Fruit fly (Drosophila melanogaster) S2 (cell line): Measurements from ENCODE around the gene Gr10b.

ENCODE experiments used
- CG8478 ChIP-seq: fragments of >200 bp; optimal IDR thresholded peaks from 2 replicates; lab custom pipeline; 2018
- CTCF ChIP-seq, 2 experiments: fragments of >200 bp; optimal IDR thresholded peaks; 2 replicates each; lab custom pipeline; 2018

The Gr10b gene

DNA sequence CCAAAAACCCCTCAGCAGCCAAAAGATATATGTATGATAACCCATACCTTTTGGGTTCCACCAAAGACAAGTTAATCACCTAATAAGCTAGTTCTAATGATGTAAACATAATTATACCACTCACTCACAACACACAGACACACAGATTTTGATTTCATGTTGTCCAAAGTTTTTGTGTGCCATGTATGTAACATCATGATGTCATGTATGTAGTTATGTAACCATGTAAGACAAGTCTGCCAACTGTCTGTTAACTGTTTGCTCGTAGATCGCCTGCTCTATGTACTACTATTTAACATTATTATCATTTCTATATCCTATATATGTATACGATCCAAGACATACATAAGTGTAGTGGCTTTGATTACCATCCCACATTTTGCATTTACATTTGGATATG, 8.7 kb downstream of the Gr10b start:
- TF ChIP-seq CG8478 (lab: Kevin White, UChicago) (no peak), CTCF (optimal IDR thresholded peaks at IDR 0.05; lab: Kevin White, UChicago) (no peak)

DNA sequence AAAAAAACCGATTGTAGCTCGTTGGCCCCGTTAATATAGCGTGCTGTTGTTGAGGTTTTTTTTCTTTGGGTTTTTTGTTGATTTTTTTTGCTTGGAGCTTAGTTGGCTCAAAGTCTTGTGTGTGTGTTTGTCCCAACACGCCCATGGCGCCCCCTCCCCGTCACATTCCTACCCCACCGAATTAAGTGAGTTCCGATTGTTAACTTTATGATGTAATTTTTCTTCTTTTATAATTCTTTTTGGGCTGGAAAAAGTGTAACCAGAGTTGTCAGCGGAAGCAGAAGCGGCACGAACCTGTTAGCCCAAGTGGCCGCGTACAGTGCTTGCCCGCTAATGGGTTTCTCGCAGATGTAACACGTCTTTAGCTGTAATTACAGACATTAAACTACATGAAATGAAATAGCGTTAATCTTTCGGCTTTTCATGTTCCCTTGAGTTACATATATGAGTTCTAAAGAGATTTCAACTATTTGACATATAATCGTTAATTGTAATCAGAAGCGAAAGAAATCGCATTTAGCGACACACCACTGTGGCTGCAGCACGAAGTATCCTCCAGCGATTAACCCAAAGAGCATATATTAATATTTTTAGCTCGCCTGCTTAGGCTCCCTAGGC, 19.9 kb downstream of the Gr10b start:
- TF ChIP-seq CTCF (optimal IDR thresholded peaks at IDR 0.05; lab: Kevin White, UChicago) (no peak), CG8478 (lab: Kevin White, UChicago) (no peak)

DNA sequence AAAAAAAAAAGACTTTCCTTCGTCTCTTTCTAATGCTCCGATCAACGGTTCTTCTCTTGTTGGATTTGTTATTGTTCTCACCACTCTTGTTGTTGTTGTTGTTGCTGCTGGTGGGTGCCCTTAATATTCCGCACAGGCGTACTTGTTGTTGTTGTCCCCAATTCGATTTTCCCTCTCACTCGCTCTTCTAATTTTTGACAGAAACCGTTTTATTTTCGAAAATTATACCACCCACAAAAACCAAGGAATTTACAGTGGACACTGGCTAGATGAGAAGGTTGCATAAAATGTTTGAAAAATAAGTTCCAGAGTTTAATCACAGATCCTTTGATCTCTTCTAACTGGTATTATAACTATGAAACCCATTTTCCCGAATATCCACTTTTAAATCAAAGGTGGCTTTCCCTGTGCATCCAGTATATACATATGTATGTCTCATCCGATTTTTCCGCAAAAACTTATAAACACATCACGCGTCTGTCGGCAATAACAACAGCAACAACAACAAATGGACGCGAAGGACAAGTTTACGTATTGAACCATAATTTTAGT, 21.6 kb downstream of the Gr10b start:
- TF ChIP-seq CG8478 (lab: Kevin White, UChicago), result no peak
- no peak for TF ChIP-seq CTCF (optimal IDR thresholded peaks at IDR 0.05; lab: Kevin White, UChicago)

DNA sequence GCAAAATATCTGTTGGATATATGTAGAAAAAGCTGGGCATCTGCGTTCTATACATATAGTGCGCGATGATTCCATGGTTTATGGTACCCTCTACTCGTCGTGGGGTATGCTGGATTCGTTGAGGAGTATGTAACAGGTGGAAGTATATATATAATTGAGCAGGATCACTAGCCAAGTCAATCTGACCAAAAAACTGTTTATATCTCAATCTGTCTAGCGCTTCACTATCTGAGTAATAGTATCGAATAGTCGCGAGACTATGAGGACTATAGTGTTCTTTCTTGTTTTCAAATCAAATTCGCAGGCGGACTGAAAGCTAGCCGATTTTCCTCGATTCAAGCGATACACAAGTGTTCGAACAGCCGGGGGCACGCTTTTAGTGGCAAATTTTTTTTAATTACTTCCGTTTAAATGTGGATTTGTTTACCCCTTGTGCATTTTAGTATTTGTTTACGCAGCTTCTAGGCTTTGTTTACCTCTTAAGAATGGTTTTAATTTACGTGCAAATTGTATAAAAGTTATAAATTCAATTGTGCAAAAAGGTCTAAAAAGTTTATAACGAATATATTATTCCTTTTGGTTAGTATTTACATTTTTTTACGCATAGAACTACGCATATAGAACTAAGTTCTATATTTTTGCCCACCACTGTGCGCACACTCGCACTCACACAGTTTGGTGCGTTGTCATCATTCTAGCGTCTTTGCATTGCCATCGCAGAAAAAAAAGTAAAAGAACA, 22.2 kb downstream of the Gr10b start:
- TF ChIP-seq CTCF (optimal IDR thresholded peaks at IDR 0.05; lab: Kevin White, UChicago), result no peak
- TF ChIP-seq CG8478 (lab: Kevin White, UChicago), result no peak

DNA sequence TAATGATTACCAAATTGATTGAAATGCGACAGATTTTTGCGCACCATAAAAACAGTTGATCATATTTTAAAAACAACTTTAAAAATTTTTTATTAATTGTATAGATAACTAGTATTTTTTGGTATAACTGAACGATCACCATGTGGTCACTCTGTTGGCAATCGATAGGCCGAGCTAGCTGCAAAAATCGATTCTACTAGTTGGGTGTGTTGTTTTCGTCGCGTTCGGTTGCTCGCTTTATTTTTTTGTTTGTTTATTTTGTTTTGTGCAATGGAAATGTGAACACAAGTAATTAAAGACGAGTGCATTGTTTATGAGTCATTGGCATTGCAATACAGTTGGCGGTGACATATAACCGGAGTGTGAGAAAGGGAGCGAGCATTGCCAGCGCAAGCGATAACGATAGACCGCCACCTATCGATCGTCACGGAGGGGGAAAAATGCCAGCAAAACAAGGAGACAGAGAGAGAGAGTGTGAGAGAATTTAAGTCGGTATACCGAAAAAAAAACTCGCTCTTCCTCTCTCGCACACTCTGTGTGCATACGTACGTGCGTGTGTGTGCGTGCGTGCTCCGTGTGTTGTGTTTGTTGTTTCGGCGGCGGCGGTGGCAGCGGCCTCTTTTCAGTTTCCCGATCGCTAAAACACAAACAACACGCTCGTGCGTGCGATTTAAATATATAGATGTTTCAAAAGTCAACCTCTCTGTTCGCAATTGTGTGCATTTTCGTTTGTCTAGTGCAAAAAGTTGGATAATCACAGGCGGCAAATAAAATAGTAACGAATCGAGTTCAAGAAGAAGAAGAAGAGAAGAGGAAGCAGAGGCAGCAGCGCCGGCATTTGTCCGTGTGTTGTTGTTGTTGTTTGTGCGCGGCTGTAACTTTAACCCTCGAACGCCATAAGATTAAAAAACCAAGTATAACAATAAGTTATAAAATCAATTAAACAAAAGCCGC, 23.2 kb downstream of the Gr10b start:
- TF ChIP-seq CTCF (optimal IDR thresholded peaks at IDR 0.05; lab: Kevin White, UChicago) (no peak), CG8478 (lab: Kevin White, UChicago) (no peak)

DNA sequence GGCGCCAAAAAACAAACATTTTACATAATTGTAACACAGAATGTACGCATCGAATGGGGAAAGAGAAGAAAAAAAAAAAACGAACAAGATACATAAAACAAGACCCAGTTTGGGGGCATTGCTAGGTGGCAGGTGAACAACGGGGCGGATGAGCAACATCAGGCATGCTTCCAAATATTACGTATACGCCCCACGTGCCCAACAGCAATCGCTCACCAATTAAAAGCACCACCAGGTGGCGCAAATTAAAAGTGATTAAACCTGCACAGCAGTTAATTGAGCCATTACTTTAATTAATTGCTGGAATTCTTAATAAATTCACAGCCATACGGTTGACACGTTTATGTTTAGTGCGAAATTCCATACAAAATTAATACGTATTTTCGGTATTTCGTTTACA, 27.5 kb downstream of the Gr10b start:
- TF ChIP-seq CTCF (optimal IDR thresholded peaks at IDR 0.05; lab: Kevin White, UChicago) (no peak), CG8478 (lab: Kevin White, UChicago) (no peak)

DNA sequence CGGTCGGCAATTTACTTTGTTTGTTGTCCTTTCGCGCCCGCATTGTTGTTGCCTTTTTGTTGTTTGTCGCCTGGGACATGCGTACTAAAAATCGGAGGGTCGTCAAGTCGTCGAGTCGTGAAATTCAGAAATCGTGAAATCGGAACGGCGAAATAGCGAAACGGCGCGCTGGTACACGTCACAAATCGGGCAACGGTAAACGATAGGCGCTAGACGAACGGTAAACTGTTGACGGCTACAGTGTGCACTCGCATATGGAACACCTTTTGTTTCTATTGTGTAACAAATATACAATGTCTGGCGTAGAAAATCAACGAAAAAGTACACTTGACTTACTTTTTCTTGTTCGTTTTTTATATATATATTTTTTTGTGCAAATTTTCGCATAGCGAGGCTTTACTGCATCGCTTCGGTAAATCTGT, 29.0 kb downstream of the Gr10b start:
- TF ChIP-seq CG8478 (lab: Kevin White, UChicago) (no peak), CTCF (optimal IDR thresholded peaks at IDR 0.05; lab: Kevin White, UChicago) (no peak)

DNA sequence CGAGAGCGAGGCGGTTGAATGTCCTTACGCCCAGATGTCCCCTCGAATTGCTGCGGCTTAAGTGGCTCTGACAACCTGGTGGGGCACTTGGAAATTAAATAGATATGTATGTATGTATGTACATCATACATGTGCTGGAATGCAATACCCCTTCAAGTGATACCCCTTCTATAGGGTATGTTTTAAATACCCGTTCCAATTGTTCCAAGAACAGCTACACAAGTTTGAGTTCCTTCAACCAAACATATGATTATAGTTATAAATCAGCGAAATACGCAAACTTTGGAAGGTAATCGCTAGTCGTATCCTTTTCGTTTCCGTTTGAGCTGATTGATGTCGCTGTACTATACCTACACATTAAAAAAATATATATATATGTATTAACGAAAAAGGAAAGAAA, 29.5 kb downstream of the Gr10b start:
- TF ChIP-seq CG8478 (lab: Kevin White, UChicago) (no peak), CTCF (optimal IDR thresholded peaks at IDR 0.05; lab: Kevin White, UChicago) (no peak)

DNA sequence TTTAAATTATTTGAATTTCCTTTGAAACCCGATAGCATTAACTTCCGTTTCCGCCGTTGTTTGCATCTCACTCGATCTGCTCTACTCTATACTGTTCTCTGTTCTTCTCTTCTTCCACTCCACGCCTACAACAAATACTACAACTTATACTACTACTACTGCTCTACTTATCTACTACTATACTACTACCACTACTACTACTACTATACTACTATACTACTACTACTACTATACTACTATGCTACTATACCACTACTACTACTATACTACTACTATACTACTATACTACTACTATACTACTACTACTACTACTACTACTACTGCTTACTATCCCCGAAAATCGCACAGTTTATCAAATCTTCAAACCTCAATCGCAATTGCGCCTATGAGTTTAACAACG, 30.4 kb downstream of the Gr10b start:
- no peak for TF ChIP-seq CG8478 (lab: Kevin White, UChicago)
- TF ChIP-seq CTCF (optimal IDR thresholded peaks at IDR 0.05; lab: Kevin White, UChicago), result no peak

DNA sequence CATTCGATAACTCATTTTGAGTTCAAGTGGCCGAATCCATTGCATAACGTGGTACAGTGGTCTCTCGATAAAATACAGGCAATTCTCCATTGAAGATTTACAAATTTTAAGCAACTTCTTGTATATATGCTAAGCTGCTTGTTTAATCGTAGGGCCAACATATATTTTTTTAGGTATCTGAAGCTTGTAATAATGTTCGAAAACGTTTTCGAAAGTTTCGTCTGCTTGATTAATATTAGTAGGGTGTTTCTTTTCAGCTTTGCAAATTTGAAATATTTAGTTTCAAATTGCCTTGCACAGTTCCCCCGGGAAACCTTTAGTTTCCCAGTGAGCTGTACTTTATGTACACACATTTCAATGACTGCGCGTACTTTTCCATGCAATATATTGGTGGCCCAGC, 33.2 kb downstream of the Gr10b start:
- no peak for TF ChIP-seq CG8478 (lab: Kevin White, UChicago)
- TF ChIP-seq CTCF (optimal IDR thresholded peaks at IDR 0.05; lab: Kevin White, UChicago), result no peak

DNA sequence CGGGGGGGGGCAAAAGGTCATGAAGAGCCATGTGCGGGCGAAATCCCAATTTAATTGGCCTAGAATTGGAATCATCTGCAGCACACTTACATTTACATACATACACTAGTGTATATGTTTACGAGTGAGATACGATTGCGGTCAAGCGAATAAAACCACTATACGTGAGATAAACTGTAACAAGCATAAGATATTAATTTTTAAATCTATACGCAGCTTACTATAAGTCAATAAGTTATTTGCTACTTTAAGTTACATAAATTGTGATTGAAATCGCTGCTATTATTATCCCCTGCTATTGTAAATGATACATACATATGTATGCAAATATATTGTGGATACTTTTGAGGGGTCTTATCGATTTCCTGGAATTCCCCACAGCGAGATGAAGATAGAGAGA, 33.9 kb downstream of the Gr10b start:
- TF ChIP-seq CG8478 (lab: Kevin White, UChicago), result no peak
- no peak for TF ChIP-seq CTCF (optimal IDR thresholded peaks at IDR 0.05; lab: Kevin White, UChicago)

DNA sequence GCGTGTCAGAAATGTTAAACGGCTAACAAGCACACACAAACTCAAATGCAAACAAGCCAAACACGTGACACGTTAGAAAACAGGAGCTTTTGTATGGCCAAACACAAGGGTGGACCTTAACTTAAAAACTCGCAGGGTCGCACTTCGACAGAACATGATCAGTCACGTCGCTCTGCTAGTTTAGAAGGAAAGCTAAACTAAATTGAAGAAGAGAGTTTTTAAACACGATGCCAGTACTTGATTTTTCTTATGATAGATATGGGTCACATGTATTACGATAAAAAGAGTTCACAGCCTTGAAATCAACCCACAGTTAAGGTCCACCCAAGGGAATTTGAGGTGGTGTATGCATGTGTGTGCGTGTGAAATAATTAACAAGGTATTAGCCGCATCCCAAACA, 34.6 kb downstream of the Gr10b start:
- TF ChIP-seq CTCF (optimal IDR thresholded peaks at IDR 0.05; lab: Kevin White, UChicago) (no peak), CG8478 (lab: Kevin White, UChicago) (no peak)

DNA sequence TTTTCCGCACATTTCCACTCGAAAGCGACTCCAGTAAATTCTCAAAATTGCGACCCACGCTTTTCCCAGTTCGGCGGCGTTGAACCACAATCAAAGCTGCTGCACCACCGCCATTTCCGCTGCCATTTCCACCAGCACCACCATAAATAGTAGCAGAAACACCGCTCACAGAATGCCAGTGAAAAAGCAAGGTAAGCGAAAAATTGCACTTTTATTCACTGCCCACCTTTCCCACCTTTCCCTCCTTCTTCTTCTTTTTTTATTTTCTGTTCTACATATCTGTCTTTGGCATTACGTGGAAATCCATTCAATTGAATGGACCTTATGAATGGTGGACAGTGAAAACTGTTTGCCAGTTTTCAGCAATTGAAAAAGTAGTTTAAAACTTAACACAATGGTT, 38.7 kb downstream of the Gr10b start:
- TF ChIP-seq CTCF (optimal IDR thresholded peaks at IDR 0.05; lab: Kevin White, UChicago), result no peak
- no peak for TF ChIP-seq CG8478 (lab: Kevin White, UChicago)
